Worm (Caenorhabditis elegans): ENCODE data around the gene B0334.5.

The B0334.5 gene

ce11 chrII:11485200-11485599 is 12.3 kb upstream of the B0334.5 start, which contains the start of gene twk-5:
twk-5 (minus strand) TSS chrII:11485300.
- TF ChIP-seq unc-120 (tag; optimal IDR thresholded peaks at IDR 0.05; ENCODE audit: poor library complexity, severe bottlenecking) (no peak), unc-39 (tag; optimal IDR thresholded peaks at IDR 0.05) (no peak), blmp-1 (tag; optimal IDR thresholded peaks at IDR 0.05) (no peak), tbx-8 (GFP tag; optimal IDR thresholded peaks at IDR 0.05) (no peak), mab-5 (tag; optimal IDR thresholded peaks at IDR 0.05) (no peak), sptf-1 (tag; optimal IDR thresholded peaks at IDR 0.05) (no peak), flh-1 (GFP tag; optimal IDR thresholded peaks at IDR 0.05) (no peak), zip-8 (tag; optimal IDR thresholded peaks at IDR 0.05) (no peak), lin-13 (tag; optimal IDR thresholded peaks at IDR 0.05) (no peak), bed-3 (GFP tag; optimal IDR thresholded peaks at IDR 0.05) (no peak), elt-3 (tag; optimal IDR thresholded peaks at IDR 0.05) (no peak), snpc-4 (tag; optimal IDR thresholded peaks at IDR 0.05) (no peak), nhr-2 (tag; optimal IDR thresholded peaks at IDR 0.05) (no peak), nhr-237 (tag; optimal IDR thresholded peaks at IDR 0.05) (no peak), lsy-2 (tag; optimal IDR thresholded peaks at IDR 0.05) (no peak), lin-32 (GFP tag; optimal IDR thresholded peaks at IDR 0.05) (no peak), hlh-1 (tag; optimal IDR thresholded peaks at IDR 0.05) (no peak), ces-1 (GFP tag; optimal IDR thresholded peaks at IDR 0.05) (no peak), sem-2 (GFP tag; optimal IDR thresholded peaks at IDR 0.05) (no peak), cnd-1 (tag; optimal IDR thresholded peaks at IDR 0.05) (no peak)

ce11 chrII:11486698-11487234 is 10.7 kb upstream of the B0334.5 start, which contains the start of gene ttr-18:
ttr-18 (minus strand) TSS chrII:11486748.
- no peak for TF ChIP-seq ztf-11 (tag; optimal IDR thresholded peaks at IDR 0.05)
- no peak for TF ChIP-seq nhr-28 (tag; optimal IDR thresholded peaks at IDR 0.05)
- TF ChIP-seq lin-13 (tag; optimal IDR thresholded peaks at IDR 0.05) = no peak
- TF ChIP-seq mep-1 (tag; optimal IDR thresholded peaks at IDR 0.05) = no peak
- no peak for TF ChIP-seq bed-3 (GFP tag; optimal IDR thresholded peaks at IDR 0.05)
- no peak for TF ChIP-seq lin-32 (GFP tag; optimal IDR thresholded peaks at IDR 0.05)
- TF ChIP-seq nhr-237 (tag; optimal IDR thresholded peaks at IDR 0.05) = no peak
- TF ChIP-seq snpc-4 (tag; optimal IDR thresholded peaks at IDR 0.05) = no peak
- TF ChIP-seq nhr-12 (tag; optimal IDR thresholded peaks at IDR 0.05) = no peak
- TF ChIP-seq blmp-1 (tag; optimal IDR thresholded peaks at IDR 0.05) = no peak
- TF ChIP-seq flh-1 (GFP tag; optimal IDR thresholded peaks at IDR 0.05) = no peak
- TF ChIP-seq sptf-1 (tag; optimal IDR thresholded peaks at IDR 0.05) = no peak
- no peak for TF ChIP-seq nhr-2 (tag; optimal IDR thresholded peaks at IDR 0.05)
- TF ChIP-seq drap-1 (GFP tag; optimal IDR thresholded peaks at IDR 0.05) = no peak
- TF ChIP-seq ces-1 (GFP tag; optimal IDR thresholded peaks at IDR 0.05) = no peak

ce11 chrII:11487999-11488398 is 9.5 kb upstream of the B0334.5 start, which contains the start of gene B0334.13:
B0334.13 (plus strand) TSS chrII:11488299.
- TF ChIP-seq mls-2 (tag; optimal IDR thresholded peaks at IDR 0.05) = no peak
- no peak for TF ChIP-seq hlh-1 (tag; optimal IDR thresholded peaks at IDR 0.05)
- no peak for TF ChIP-seq cnd-1 (tag; optimal IDR thresholded peaks at IDR 0.05)
- TF ChIP-seq unc-39 (tag; optimal IDR thresholded peaks at IDR 0.05) = no peak
- TF ChIP-seq nhr-237 (tag; optimal IDR thresholded peaks at IDR 0.05) = no peak
- no peak for TF ChIP-seq nhr-28 (tag; optimal IDR thresholded peaks at IDR 0.05)
- TF ChIP-seq blmp-1 (tag; optimal IDR thresholded peaks at IDR 0.05) = no peak
- TF ChIP-seq mab-5 (tag; optimal IDR thresholded peaks at IDR 0.05) = no peak
- TF ChIP-seq bed-3 (GFP tag; optimal IDR thresholded peaks at IDR 0.05) = no peak
- no peak for TF ChIP-seq ces-1 (GFP tag; optimal IDR thresholded peaks at IDR 0.05)
- TF ChIP-seq nhr-76 (tag; optimal IDR thresholded peaks at IDR 0.05) = no peak
- no peak for TF ChIP-seq unc-62 (GFP tag; optimal IDR thresholded peaks at IDR 0.05)
- TF ChIP-seq pha-4 (tag; optimal IDR thresholded peaks at IDR 0.05) = no peak
- no peak for TF ChIP-seq snpc-4 (tag; optimal IDR thresholded peaks at IDR 0.05)
- TF ChIP-seq ham-2 (GFP tag; optimal IDR thresholded peaks at IDR 0.05) = no peak
- TF ChIP-seq nhr-12 (tag; optimal IDR thresholded peaks at IDR 0.05) = no peak
- TF ChIP-seq ceh-83 (GFP tag; optimal IDR thresholded peaks at IDR 0.05) = no peak
- TF ChIP-seq M03D4.4 (tag; optimal IDR thresholded peaks at IDR 0.05) = no peak

ce11 chrII:11492843-11493242 is 4.6 kb upstream of the B0334.5 start, which contains the start of gene hacl-1:
hacl-1 (minus strand) TSS chrII:11492963.
- TF ChIP-seq mls-2 (tag; optimal IDR thresholded peaks at IDR 0.05) (no peak), elt-1 (tag; optimal IDR thresholded peaks at IDR 0.05; ENCODE audit: borderline replicate concordance, insufficient read depth) (no peak), snpc-4 (tag; optimal IDR thresholded peaks at IDR 0.05) (no peak), pha-4 (tag; optimal IDR thresholded peaks at IDR 0.05) (no peak), M03D4.4 (tag; optimal IDR thresholded peaks at IDR 0.05) (no peak), drap-1 (GFP tag; optimal IDR thresholded peaks at IDR 0.05) (no peak), unc-120 (tag; optimal IDR thresholded peaks at IDR 0.05; ENCODE audit: poor library complexity, severe bottlenecking) (no peak), mab-5 (tag; optimal IDR thresholded peaks at IDR 0.05) (no peak), bed-3 (GFP tag; optimal IDR thresholded peaks at IDR 0.05) (no peak), tbx-8 (GFP tag; optimal IDR thresholded peaks at IDR 0.05) (no peak), lin-32 (GFP tag; optimal IDR thresholded peaks at IDR 0.05) (no peak), ham-2 (GFP tag; optimal IDR thresholded peaks at IDR 0.05) (no peak), elt-3 (tag; optimal IDR thresholded peaks at IDR 0.05) (no peak), ces-1 (GFP tag; optimal IDR thresholded peaks at IDR 0.05) (no peak), nhr-2 (tag; optimal IDR thresholded peaks at IDR 0.05) (no peak)
